Fruit fly (Drosophila melanogaster) whole organism, embryonic: ENCODE results near the gene Gr39a.

ENCODE experiments used
- Aef1 ChIP-seq: fragments of 200-800 bp; sonication (Bioruptor generic); IDR thresholded peaks from 3 replicates; pipeline ENCODE4 v1.3.6; 2022; ENCODE audit warnings: missing biosample characterization, missing genetic modification characterization
- Awh ChIP-seq: fragments of 200-800 bp; sonication (Bioruptor generic); IDR thresholded peaks from 2 replicates; pipeline ENCODE4, ENCODE4 v1.3.6; 2022; ENCODE audit warnings: missing biosample characterization, missing genetic modification characterization
- CG10959 ChIP-seq: fragments of 200-800 bp; sonication (Bioruptor generic); IDR thresholded peaks from 2 replicates; pipeline ENCODE4 v1.3.6; 2022; ENCODE audit warnings: missing biosample characterization, missing genetic modification characterization
- CG11085 ChIP-seq: fragments of 200-800 bp; sonication (Bioruptor generic); IDR thresholded peaks from 2 replicates; pipeline ENCODE4 v1.3.6; 2022; ENCODE audit warnings: missing biosample characterization, missing genetic modification characterization
- CG12104 ChIP-seq: fragments of 200-800 bp; sonication (Bioruptor generic); optimal IDR thresholded peaks from 3 replicates; lab custom pipeline; 2016; ENCODE audit warnings: missing biosample characterization, missing genetic modification characterization
- CG13424 ChIP-seq: fragments of 200-800 bp; sonication (Bioruptor generic); optimal IDR thresholded peaks from 2 replicates; lab custom pipeline; 2019; ENCODE audit warnings: missing biosample characterization, mild to moderate bottlenecking, missing genetic modification characterization, moderate library complexity
- CG13775 ChIP-seq: fragments of 200-800 bp; sonication (Bioruptor generic); optimal IDR thresholded peaks from 3 replicates; lab custom pipeline; 2017; ENCODE audit warnings: missing biosample characterization, mild to moderate bottlenecking, missing genetic modification characterization
- CG16779 ChIP-seq: fragments of 200-800 bp; sonication (Bioruptor generic); IDR thresholded peaks from 2 replicates; pipeline ENCODE4 v1.3.6; 2022; ENCODE audit warnings: missing biosample characterization, missing genetic modification characterization
- CG17328 ChIP-seq: fragments of 200-800 bp; sonication (Bioruptor generic); IDR thresholded peaks from 2 replicates; pipeline ENCODE4 v1.3.6; 2022; ENCODE audit warnings: missing biosample characterization, missing genetic modification characterization
- CG1792 ChIP-seq: fragments of 200-800 bp; sonication (Bioruptor generic); optimal IDR thresholded peaks from 2 replicates; lab custom pipeline; 2016; ENCODE audit warnings: missing biosample characterization, missing genetic modification characterization
- CG18764 ChIP-seq: fragments of 200-800 bp; sonication (Bioruptor generic); optimal IDR thresholded peaks from 3 replicates; lab custom pipeline; 2016; ENCODE audit warnings: missing biosample characterization, missing genetic modification characterization
- CG2678 ChIP-seq: fragments of 200-800 bp; sonication (Bioruptor generic); optimal IDR thresholded peaks from 3 replicates; lab custom pipeline; 2019; ENCODE audit warnings: missing biosample characterization, mild to moderate bottlenecking, missing genetic modification characterization, moderate library complexity
- CG3281 ChIP-seq: fragments of 200-800 bp; sonication (Bioruptor generic); optimal IDR thresholded peaks from 3 replicates; lab custom pipeline; 2017; ENCODE audit warnings: missing biosample characterization, mild to moderate bottlenecking, missing genetic modification characterization
- CG4328 ChIP-seq: fragments of 200-800 bp; sonication (Bioruptor generic); optimal IDR thresholded peaks from 3 replicates; lab custom pipeline; 2017; ENCODE audit warnings: missing biosample characterization, missing genetic modification reagents, missing genetic modification characterization
- CG6254 ChIP-seq: fragments of 200-800 bp; sonication (Bioruptor generic); optimal IDR thresholded peaks from 3 replicates; lab custom pipeline; 2017; ENCODE audit warnings: mild to moderate bottlenecking, missing biosample characterization, missing genetic modification reagents, missing genetic modification characterization
- CG7271 ChIP-seq: fragments of 200-800 bp; sonication (Bioruptor generic); optimal IDR thresholded peaks from 2 replicates; lab custom pipeline; 2018; ENCODE audit warnings: missing biosample characterization, mild to moderate bottlenecking, missing genetic modification characterization, moderate library complexity
- CG7928 ChIP-seq: fragments of 200-800 bp; sonication (Bioruptor generic); optimal IDR thresholded peaks from 2 replicates; lab custom pipeline; 2017; ENCODE audit warnings: missing biosample characterization, mild to moderate bottlenecking, missing genetic modification characterization
- CG9609 ChIP-seq: fragments of 200-800 bp; sonication (Bioruptor generic); optimal IDR thresholded peaks from 3 replicates; lab custom pipeline; 2016; ENCODE audit warnings: missing biosample characterization, missing genetic modification characterization
- Chrac-16 ChIP-seq: fragments of 200-800 bp; sonication (Bioruptor generic); optimal IDR thresholded peaks from 3 replicates; lab custom pipeline; 2016; ENCODE audit warnings: missing biosample characterization, missing genetic modification characterization
- D ChIP-seq, 2 experiments: fragments of 200-800 bp in 1 of 2; fragments of >200 bp in 1 of 2; sonication (Bioruptor generic) in 1 of 2; optimal IDR thresholded peaks; 2 replicates in 1 of 2; 3 replicates in 1 of 2; lab custom pipeline; 2017; ENCODE audit warnings: mild to moderate bottlenecking in 1 of 2, missing biosample characterization in 1 of 2, missing genetic modification characterization in 1 of 2, missing genetic modification reagents in 1 of 2
- ERR ChIP-seq: fragments of 200-800 bp; sonication (Bioruptor generic); optimal IDR thresholded peaks from 2 replicates; lab custom pipeline; 2016; ENCODE audit warnings: missing biosample characterization, missing genetic modification characterization
- Gsc ChIP-seq: fragments of 200-800 bp; sonication (Bioruptor generic); IDR thresholded peaks from 2 replicates; pipeline ENCODE4 v1.3.6; 2022; ENCODE audit warnings: missing biosample characterization, missing genetic modification characterization
- Hey ChIP-seq: fragments of 200-800 bp; sonication (Bioruptor generic); optimal IDR thresholded peaks from 3 replicates; lab custom pipeline; 2018; ENCODE audit warnings: missing biosample characterization, mild to moderate bottlenecking, missing genetic modification characterization
- Hr39 ChIP-seq: fragments of >200 bp; optimal IDR thresholded peaks from 2 replicates; lab custom pipeline; 2017
- Lim3 ChIP-seq: fragments of 200-800 bp; sonication (Bioruptor generic); IDR thresholded peaks from 2 replicates; pipeline ENCODE4 v1.3.6; 2022; ENCODE audit warnings: missing biosample characterization, missing genetic modification characterization
- Mad ChIP-seq: fragments of 200-800 bp; sonication (Bioruptor generic); optimal IDR thresholded peaks from 2 replicates; lab custom pipeline; 2016; ENCODE audit warnings: missing biosample characterization, missing genetic modification characterization
- NC2β ChIP-seq: fragments of 200-800 bp; sonication (Bioruptor generic); optimal IDR thresholded peaks from 2 replicates; lab custom pipeline; 2016; ENCODE audit warnings: missing biosample characterization, missing genetic modification characterization
- Sox100B ChIP-seq: fragments of 200-800 bp; sonication (Bioruptor generic); optimal IDR thresholded peaks from 3 replicates; lab custom pipeline; 2018; ENCODE audit warnings: missing biosample characterization, mild to moderate bottlenecking, missing genetic modification characterization
- Stat92E ChIP-seq, 3 experiments: fragments of >200 bp in 2 of 3; fragments of 200-800 bp in 1 of 3; sonication (Bioruptor generic) in 1 of 3; optimal IDR thresholded peaks; 2 replicates each; lab custom pipeline; 2017 to 2019; ENCODE audit warnings: missing biosample characterization in 3 of 3, missing genetic modification characterization in 3 of 3, mild to moderate bottlenecking in 1 of 3, moderate library complexity in 1 of 3
- TFAM ChIP-seq: fragments of 200-800 bp; sonication (Bioruptor generic); optimal IDR thresholded peaks from 2 replicates; lab custom pipeline; 2017; ENCODE audit warnings: missing biosample characterization, missing genetic modification characterization, inconsistent platforms
- ato ChIP-seq: fragments of 200-800 bp; sonication (Bioruptor generic); IDR thresholded peaks from 2 replicates; pipeline ENCODE4 v1.3.6; 2022; ENCODE audit warnings: missing biosample characterization, missing genetic modification characterization; ENCODE audit not compliant: partially characterized antibody
- az2 ChIP-seq: fragments of 200-800 bp; sonication (Bioruptor generic); optimal IDR thresholded peaks from 3 replicates; lab custom pipeline; 2016; ENCODE audit warnings: missing biosample characterization, missing genetic modification characterization
- bbx ChIP-seq: fragments of 200-800 bp; sonication (Bioruptor generic); IDR thresholded peaks from 2 replicates; pipeline ENCODE4 v1.3.6; 2022; ENCODE audit warnings: missing biosample characterization, missing genetic modification characterization; ENCODE audit not compliant: partially characterized antibody
- crc ChIP-seq: fragments of 200-800 bp; sonication (Bioruptor generic); optimal IDR thresholded peaks from 2 replicates; lab custom pipeline; 2016; ENCODE audit warnings: missing biosample characterization, missing genetic modification characterization
- da ChIP-seq: fragments of 200-800 bp; sonication (Bioruptor generic); optimal IDR thresholded peaks from 2 replicates; lab custom pipeline; 2016; ENCODE audit warnings: missing biosample characterization, missing genetic modification characterization
- ewg ChIP-seq: fragments of 200-800 bp; sonication (Bioruptor generic); optimal IDR thresholded peaks from 3 replicates; lab custom pipeline; 2017; ENCODE audit warnings: mild to moderate bottlenecking, missing biosample characterization, missing genetic modification reagents, missing genetic modification characterization
- her ChIP-seq: fragments of 200-800 bp; sonication (Bioruptor generic); optimal IDR thresholded peaks from 2 replicates; lab custom pipeline; 2016; ENCODE audit warnings: missing biosample characterization, missing genetic modification characterization
- hkb ChIP-seq, 2 experiments: fragments of 200-800 bp in 1 of 2; fragments of >200 bp in 1 of 2; sonication (Bioruptor generic) in 1 of 2; IDR thresholded peaks in 1 of 2; optimal IDR thresholded peaks in 1 of 2; 2 replicates each; pipeline versions ENCODE4 v1.3.6 to Lab custom; 2017 to 2022; ENCODE audit warnings: missing biosample characterization in 1 of 2, missing genetic modification characterization in 1 of 2
- hth ChIP-seq: fragments of >200 bp; optimal IDR thresholded peaks from 2 replicates; lab custom pipeline; 2017; ENCODE audit warnings: inconsistent platforms
- kah ChIP-seq: fragments of 200-800 bp; sonication (Bioruptor generic); optimal IDR thresholded peaks from 2 replicates; lab custom pipeline; 2018; ENCODE audit warnings: missing biosample characterization, mild to moderate bottlenecking, missing genetic modification characterization
- lov ChIP-seq, 2 experiments: fragments of 200-800 bp in 1 of 2; fragments of >200 bp in 1 of 2; sonication (Bioruptor generic) in 1 of 2; IDR thresholded peaks in 1 of 2; optimal IDR thresholded peaks in 1 of 2; 2 replicates in 1 of 2; 3 replicates in 1 of 2; pipeline versions ENCODE4 v1.3.6 to Lab custom; 2017 to 2022; ENCODE audit warnings: missing biosample characterization in 1 of 2, missing genetic modification characterization in 1 of 2
- mirr ChIP-seq: fragments of 200-800 bp; sonication (Bioruptor generic); optimal IDR thresholded peaks from 3 replicates; lab custom pipeline; 2018; ENCODE audit warnings: missing biosample characterization, mild to moderate bottlenecking, missing genetic modification characterization
- nom ChIP-seq: fragments of 200-800 bp; sonication (Bioruptor generic); optimal IDR thresholded peaks from 2 replicates; lab custom pipeline; 2017; ENCODE audit warnings: missing biosample characterization, missing genetic modification characterization, mild to moderate bottlenecking, moderate library complexity, missing genetic modification reagents
- pb ChIP-seq: fragments of 200-800 bp; sonication (Bioruptor generic); optimal IDR thresholded peaks from 3 replicates; lab custom pipeline; 2016; ENCODE audit warnings: missing biosample characterization, missing genetic modification characterization
- salm ChIP-seq: fragments of 200-800 bp; sonication (Bioruptor generic); optimal IDR thresholded peaks from 2 replicates; lab custom pipeline; 2018; ENCODE audit warnings: missing biosample characterization, mild to moderate bottlenecking, missing genetic modification characterization
- shn ChIP-seq: fragments of 200-800 bp; sonication (Bioruptor generic); optimal IDR thresholded peaks from 3 replicates; lab custom pipeline; 2016; ENCODE audit warnings: missing biosample characterization, missing genetic modification characterization
- slp2 ChIP-seq: fragments of 200-800 bp; sonication (Bioruptor generic); optimal IDR thresholded peaks from 2 replicates; lab custom pipeline; 2016; ENCODE audit warnings: missing biosample characterization, missing genetic modification characterization
- tin ChIP-seq: fragments of 200-800 bp; sonication (Bioruptor generic); optimal IDR thresholded peaks from 3 replicates; lab custom pipeline; 2016; ENCODE audit warnings: missing biosample characterization, missing genetic modification characterization
- unc-4 ChIP-seq: fragments of 200-800 bp; sonication (Bioruptor generic); IDR thresholded peaks from 2 replicates; pipeline ENCODE4 v1.3.6; 2022; ENCODE audit warnings: missing biosample characterization, missing genetic modification characterization; ENCODE audit not compliant: partially characterized antibody

Gene Gr39a

DNA sequence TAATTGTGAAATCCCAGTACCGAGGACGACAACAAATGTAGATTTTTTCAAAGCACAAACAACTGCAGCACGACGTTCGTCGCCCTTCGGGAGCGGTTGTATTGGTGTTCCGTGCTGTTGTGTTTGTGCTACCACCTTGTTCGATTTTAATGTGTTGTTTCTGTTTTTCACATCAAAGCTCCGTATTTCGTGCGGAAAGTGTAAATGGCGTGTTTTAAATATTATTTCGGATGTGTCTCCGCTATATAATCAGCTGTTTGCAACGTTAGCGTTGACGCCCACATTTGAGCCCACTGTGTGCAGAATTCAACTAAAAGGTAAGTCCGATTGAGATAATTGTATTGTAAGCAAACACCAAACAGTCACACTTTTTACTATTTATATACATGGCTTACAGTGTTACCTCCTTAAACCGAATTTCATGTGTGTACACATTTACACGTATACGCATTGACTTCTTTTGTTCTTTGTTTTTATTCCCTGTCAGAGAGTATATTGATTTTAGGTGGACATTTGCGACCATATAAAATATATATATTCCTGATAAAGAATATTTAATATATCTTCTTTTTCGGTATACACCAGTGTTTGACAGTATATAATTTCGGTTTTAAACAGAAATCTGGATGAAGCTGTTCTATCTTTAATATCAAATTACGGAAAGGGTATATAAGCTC is 26.9 kb upstream of the Gr39a start (continued):
- peak; percentile 6 for TF ChIP-seq CG13424 (tag; lab: Kevin White, UChicago)
- no peak for TF ChIP-seq shn (GFP tag; lab: Kevin White, UChicago)
- no peak for TF ChIP-seq hth (lab: Kevin White, UChicago)
- TF ChIP-seq Awh (GFP tag; lab: Robert Waterston, UW) = no peak
- TF ChIP-seq kah (GFP tag; lab: Kevin White, UChicago) = no peak
- TF ChIP-seq D (optimal IDR thresholded peaks at IDR 0.05; lab: Kevin White, UChicago) = no peak
- TF ChIP-seq D (GFP tag; optimal IDR thresholded peaks at IDR 0.05; lab: Kevin White, UChicago) = peak; percentile 22
- no peak for TF ChIP-seq CG7928
- TF ChIP-seq da (GFP tag; lab: Kevin White, UChicago) = no peak
- TF ChIP-seq CG7271 (tag; lab: Kevin White, UChicago) = no peak
- TF ChIP-seq ERR (GFP tag; lab: Kevin White, UChicago) = no peak
- no peak for TF ChIP-seq Gsc (GFP tag; lab: Robert Waterston, UW)
- TF ChIP-seq nom (GFP tag; lab: Kevin White, UChicago) = no peak
- no peak for TF ChIP-seq unc-4 (GFP tag; lab: Robert Waterston, UW)
- TF ChIP-seq Chrac-16 = peak; percentile 45
- TF ChIP-seq TFAM (GFP tag; lab: Kevin White, UChicago) = no peak
- no peak for TF ChIP-seq mirr
- no peak for TF ChIP-seq salm
- no peak for TF ChIP-seq CG12104 (GFP tag; lab: Kevin White, UChicago)
- no peak for TF ChIP-seq CG6254 (GFP tag; lab: Kevin White, UChicago)
- no peak for TF ChIP-seq CG10959
- no peak for TF ChIP-seq CG11085 (GFP tag; lab: Robert Waterston, UW)
- TF ChIP-seq Aef1 (GFP tag; lab: Robert Waterston, UW) = no peak
- TF ChIP-seq CG13775 (GFP tag; lab: Kevin White, UChicago) = no peak
- TF ChIP-seq her (GFP tag; lab: Kevin White, UChicago) = no peak
- no peak for TF ChIP-seq NC2β (GFP tag; lab: Kevin White, UChicago)
- no peak for TF ChIP-seq ewg
- TF ChIP-seq crc (GFP tag; lab: Kevin White, UChicago) = no peak
- TF ChIP-seq Mad (GFP tag; lab: Kevin White, UChicago) = no peak
- TF ChIP-seq Hr39 (lab: Kevin White, UChicago) = no peak
- TF ChIP-seq tin (GFP tag; lab: Kevin White, UChicago) = no peak
- peak; percentile 37 for TF ChIP-seq CG3281 (GFP tag; lab: Kevin White, UChicago)
- no peak for TF ChIP-seq CG18764
- no peak for TF ChIP-seq slp2 (GFP tag; lab: Kevin White, UChicago)
- TF ChIP-seq Sox100B (GFP tag; lab: Kevin White, UChicago) = peak; percentile 60
- no peak for TF ChIP-seq Stat92E (GFP tag; optimal IDR thresholded peaks at IDR 0.05; lab: Kevin White, UChicago)
- TF ChIP-seq ato = no peak
- no peak for TF ChIP-seq Hey (tag; lab: Kevin White, UChicago)
- TF ChIP-seq CG17328 = no peak
- no peak for TF ChIP-seq bbx (GFP tag; lab: Robert Waterston, UW)
- TF ChIP-seq CG4328 = peak; percentile 13
- TF ChIP-seq CG16779 (GFP tag; lab: Robert Waterston, UW) = no peak
- TF ChIP-seq az2 (GFP tag; lab: Kevin White, UChicago) = peak; percentile 36
- TF ChIP-seq Lim3 (GFP tag; lab: Robert Waterston, UW) = no peak
- no peak for TF ChIP-seq CG9609 (GFP tag; lab: Kevin White, UChicago)
- no peak for TF ChIP-seq CG1792 (GFP tag; lab: Kevin White, UChicago)
- TF ChIP-seq lov (optimal IDR thresholded peaks at IDR 0.05; lab: Kevin White, UChicago) = no peak
- no peak for TF ChIP-seq lov (GFP tag; IDR thresholded peaks at IDR 0.05; lab: Robert Waterston, UW)
- no peak for TF ChIP-seq CG2678 (tag; lab: Kevin White, UChicago)
- TF ChIP-seq pb (GFP tag; lab: Kevin White, UChicago) = no peak
- no peak for TF ChIP-seq hkb (optimal IDR thresholded peaks at IDR 0.05; lab: Kevin White, UChicago)
- peak; percentile 52; the same call in 1 of the 2 replicates for TF ChIP-seq hkb (GFP tag; IDR thresholded peaks at IDR 0.05; lab: Robert Waterston, UW)
